Worm (Caenorhabditis elegans) whole organism, L4/young adult: ENCODE results near the gene R05H10.7.

ENCODE experiments used
- W03F9.2 ChIP-seq: fragments of 150-350 bp; optimal IDR thresholded peaks from 2 replicates; lab custom pipeline; 2014; ENCODE audit warnings: missing biosample characterization, missing genetic modification characterization
- him-1 ChIP-seq: sonication (generic microtip); optimal IDR thresholded peaks from 2 replicates; lab custom pipeline; 2016; ENCODE audit warnings: missing genotype, missing genetic modification reagents, missing genetic modification characterization, missing compliant biosample characterization

ce11 chrII:14819258-14819985, 35.9 kb upstream of the R05H10.7 start:
- TF ChIP-seq him-1 (tag; lab: Kevin White, UChicago) (no peak), W03F9.2 (tag; lab: Kevin White, UChicago) (no peak)
